Fruit fly (Drosophila melanogaster) ovary, adult (tissue): Measurements from ENCODE around the gene Ubc4.
A peak's percentile ranks its signal among the peaks of the same experiment; 100 is the strongest.

Experiments
- CG17801 ChIP-seq: fragments of 200-800 bp; optimal IDR thresholded peaks from 2 replicates; lab custom pipeline; 2019; ENCODE audit warnings: missing biosample characterization, mild to moderate bottlenecking, missing genetic modification characterization, moderate library complexity; ENCODE audit not compliant: partially characterized antibody

Gene Ubc4

DNA sequence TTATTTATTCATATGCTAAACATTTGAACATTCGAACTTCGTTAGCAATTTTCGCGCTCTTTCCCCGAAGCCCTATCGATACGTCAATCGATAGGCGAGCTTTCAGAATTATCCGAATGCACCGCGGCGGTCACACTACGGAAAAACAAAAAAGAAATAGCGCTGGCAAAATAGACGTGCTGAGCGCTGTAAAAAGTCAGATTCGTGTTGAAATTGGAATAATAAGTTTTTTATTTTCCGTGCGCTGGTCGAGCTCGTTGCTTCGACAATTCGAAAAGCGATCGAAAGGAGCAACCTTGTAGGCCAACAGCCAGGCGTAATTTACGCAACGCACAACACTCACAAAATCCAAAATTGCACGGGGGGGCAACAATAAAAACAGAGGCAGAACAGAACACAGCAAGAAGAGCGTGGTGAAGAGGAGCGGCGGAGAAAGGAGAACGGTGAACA, at the start of gene Ubc4:
Ubc4 (plus strand) TSS at position 144 of the 450 bp plus-strand sequence.
- peak; percentile 44 for TF ChIP-seq CG17801 (GFP tag; lab: Kevin White, UChicago)

DNA sequence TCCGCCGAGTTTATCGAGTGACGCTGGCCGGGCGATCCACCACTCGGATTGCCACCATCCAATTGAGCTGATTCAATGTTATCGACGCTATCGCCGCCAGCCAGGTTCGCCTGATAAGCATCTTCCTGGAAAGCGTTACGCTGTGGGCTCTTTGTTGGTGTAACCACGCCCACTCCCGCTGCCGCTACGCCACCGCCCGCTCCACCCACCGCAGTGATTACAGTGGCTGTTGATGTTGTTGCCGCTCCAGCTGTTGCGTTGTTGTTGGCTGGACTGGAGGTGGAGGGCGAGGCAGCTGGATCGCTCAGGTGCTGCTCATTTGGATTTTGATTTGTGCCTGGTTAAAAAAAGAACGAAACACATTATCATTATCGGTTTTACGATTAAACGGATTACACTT, 26.8 kb upstream of the Ubc4 start:
- no peak for TF ChIP-seq CG17801 (GFP tag; lab: Kevin White, UChicago)

DNA sequence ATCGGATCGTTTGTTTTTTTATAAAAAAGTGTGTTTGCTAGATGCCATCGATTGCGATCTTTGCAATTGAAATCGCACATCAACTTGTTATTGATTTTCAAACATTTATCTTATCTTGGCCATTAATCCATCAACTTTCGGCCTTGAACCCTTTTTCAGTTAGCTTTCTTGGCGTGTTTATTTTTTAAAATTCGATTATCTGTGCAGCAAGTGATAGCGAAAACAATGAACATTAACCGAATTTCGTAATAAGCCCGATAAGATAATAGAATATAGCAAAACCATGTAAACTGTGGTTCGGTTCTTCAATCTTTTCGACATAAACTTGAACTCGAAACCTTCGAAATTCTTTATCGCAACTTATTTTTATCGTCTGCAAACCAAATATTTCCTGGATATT, 23.8 kb upstream of the Ubc4 start:
- no peak for TF ChIP-seq CG17801 (GFP tag; lab: Kevin White, UChicago)

DNA sequence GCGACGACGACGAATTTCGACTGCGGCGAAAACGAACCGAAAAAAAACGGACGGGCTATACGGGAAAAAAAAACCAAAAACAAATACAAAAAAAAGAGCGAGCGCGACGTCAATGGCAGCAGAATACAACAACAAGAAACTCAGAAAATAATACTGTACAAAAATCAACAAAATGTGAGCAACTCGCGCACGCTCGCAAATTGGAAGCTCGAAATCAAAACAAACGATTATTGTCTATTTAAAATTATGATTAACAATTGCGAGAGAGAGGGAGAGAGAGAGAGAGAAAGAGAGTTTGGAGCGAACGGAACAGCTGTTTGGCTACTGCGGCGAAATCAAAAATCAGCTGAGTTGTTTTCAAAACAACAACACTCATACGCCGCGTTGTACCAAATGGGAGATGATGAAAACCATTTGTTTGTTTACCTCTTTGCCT, 22.6 kb upstream of the Ubc4 start:
- TF ChIP-seq CG17801 (GFP tag; lab: Kevin White, UChicago), result peak; percentile 81

DNA sequence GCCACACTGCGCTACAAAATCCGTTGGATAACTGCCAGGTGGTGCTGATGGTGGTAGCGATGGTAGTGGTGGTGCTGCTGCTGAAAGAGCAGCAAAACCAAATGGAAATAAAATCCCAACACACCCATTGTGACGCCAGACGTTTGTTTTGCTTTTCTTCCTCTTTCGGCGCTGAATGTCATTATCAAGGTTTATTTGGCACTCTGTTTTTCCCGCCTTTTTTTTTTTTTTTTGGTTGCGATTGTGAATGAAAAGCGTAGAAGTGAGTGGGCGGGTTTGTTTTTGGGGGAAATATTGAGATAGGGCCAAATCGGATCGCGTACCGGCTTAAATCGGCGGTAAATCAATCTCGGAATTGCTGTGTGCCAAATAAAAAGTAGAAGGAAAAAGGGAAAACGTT, 20.9 kb upstream of the Ubc4 start:
- no peak for TF ChIP-seq CG17801 (GFP tag; lab: Kevin White, UChicago)

DNA sequence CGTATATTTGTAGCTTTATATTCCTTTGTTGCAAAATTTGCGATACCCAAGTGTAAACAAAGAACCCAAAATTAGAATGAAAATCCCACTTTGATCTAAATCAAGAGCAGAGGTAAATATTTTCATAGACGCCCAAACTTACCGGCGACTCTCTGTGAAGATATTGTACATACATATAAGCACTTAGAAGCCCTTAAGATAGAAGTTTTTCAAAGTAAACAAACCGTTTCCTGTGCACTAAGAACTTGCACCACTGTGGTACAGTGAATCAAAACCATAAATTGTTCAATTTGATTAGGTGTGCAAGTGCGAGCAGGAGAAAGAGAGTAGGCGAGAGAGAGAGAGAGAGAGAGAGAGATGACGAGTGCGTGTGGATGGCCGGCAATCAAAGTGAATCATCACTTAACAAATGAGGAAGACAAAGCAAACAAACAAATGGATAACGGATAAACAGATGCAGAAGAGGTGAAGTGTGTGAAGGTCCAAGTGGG, 20.1 kb upstream of the Ubc4 start:
- no peak for TF ChIP-seq CG17801 (GFP tag; lab: Kevin White, UChicago)

DNA sequence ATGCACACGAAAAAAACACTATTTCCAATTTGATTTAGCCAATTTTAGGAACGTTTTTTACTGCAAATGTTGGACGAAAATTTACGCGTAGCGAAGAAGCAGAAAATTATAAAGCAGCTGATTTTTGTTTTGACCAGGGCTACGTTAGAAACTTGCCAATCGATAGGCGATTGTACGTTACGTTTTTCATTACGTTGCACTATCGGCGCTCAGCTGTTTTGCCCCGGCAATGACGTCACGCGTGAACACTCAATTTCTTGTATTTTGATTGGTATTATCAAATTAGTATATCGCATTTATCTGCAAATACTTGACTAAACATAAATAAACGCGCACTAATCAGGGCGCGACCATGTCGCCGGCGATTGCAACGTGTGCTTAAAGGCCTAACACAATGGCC, 19.1 kb upstream of the Ubc4 start, which contains the start of the genes fry and CG16717:
fry (minus strand) TSS at position 110 of the 400 bp plus-strand sequence.
CG16717 (plus strand) TSS at position 208 of the 400 bp plus-strand sequence.
- peak; percentile 57 for TF ChIP-seq CG17801 (GFP tag; lab: Kevin White, UChicago)

DNA sequence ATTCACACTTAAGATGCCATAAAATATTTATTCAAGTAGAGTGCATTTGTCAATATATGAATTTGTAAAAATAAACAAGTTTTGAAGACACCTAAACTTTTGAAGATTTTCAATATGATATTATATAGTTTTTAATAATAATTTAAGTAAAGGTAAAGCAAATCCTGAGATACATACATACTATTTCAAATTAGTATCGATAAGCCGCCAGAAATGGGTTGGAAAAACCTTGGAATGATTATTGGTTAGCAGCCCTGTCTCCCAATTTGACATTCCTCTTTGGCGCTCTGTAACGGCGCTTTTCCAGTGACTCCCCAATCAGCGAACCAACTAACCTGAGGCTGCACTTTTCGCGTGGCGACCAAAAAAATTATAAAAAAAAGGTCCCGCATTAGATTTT, 17.2 kb upstream of the Ubc4 start, which contains the start of gene alphaTub67C:
alphaTub67C (plus strand) TSS at position 301 of the 400 bp plus-strand sequence.
- no peak for TF ChIP-seq CG17801 (GFP tag; lab: Kevin White, UChicago)

DNA sequence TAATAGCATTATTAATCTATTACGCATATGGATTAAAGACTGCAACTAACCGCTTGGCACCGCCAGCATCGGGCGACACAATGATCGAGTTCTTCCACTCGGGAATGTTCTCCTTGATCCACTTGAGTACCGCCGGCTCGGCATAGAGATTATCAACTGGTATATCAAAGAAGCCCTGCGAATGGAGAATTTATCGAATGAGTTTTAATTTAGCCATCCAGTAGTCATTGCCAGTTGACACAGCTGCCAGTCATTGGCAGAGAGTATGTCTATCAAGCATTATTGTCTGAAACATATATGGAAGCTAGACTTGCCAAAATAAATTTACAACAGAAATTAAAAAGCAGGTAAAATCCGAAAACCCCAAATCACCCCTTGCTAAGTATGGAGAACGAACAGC, 13.3 kb upstream of the Ubc4 start, which contains the start of gene CG16719:
CG16719 (plus strand) TSS at position 301 of the 400 bp plus-strand sequence.
- no peak for TF ChIP-seq CG17801 (GFP tag; lab: Kevin White, UChicago)

DNA sequence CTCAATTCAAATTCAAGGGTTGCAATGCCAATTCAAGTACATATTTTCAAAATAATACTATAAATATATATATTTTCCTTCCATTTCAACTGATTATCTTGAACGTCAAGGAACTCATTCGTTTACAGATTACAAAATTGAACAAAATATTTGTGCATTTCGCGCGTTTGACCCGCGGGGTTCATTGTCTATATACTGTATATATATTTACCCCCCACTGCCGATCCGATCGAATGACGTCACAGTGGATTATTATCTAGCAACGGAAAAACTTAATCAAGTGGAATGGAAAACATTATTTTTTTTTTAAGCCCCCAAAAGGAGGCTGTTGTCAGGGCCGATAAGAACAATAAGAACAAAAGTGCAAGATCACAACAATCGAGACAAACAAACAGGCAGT, 10.6 kb upstream of the Ubc4 start:
- TF ChIP-seq CG17801 (GFP tag; lab: Kevin White, UChicago), result no peak

DNA sequence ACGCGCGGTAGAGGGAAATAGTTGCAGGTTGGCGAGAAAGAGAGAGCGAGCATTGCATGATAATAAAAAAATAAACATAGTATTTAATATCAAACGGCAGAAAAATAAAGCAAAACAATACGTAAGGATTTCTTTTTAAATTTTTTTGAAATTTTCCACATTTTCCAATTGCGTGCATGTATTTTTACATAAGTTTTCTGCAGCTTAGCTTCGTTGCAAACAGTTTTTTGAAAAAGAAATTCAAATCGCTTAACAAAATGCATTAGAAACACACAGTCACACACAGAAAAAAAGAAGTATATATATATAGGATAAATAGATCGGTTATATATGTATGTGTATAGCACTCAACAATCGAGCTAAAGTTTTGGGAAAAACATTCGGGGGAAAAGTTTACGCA, 9.5 kb upstream of the Ubc4 start:
- no peak for TF ChIP-seq CG17801 (GFP tag; lab: Kevin White, UChicago)

DNA sequence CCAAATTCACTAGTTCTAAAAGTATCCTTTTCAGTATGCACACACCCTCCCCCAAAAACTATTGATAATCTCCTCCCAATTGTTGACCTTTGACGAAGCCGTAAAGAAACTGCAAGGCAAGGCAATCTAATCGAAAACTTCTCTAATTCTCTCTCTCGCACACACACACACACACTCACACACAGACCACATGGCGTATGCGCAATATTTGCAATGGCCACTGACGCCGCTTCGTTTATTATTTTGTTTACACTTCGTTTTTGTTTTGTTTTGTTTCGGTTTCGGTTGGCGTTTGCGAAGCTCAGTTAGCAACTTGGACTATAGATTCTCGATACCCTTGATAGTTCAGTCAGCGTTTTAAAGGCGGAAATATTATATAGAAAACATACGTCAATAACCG, 8.3 kb upstream of the Ubc4 start:
- no peak for TF ChIP-seq CG17801 (GFP tag; lab: Kevin White, UChicago)

DNA sequence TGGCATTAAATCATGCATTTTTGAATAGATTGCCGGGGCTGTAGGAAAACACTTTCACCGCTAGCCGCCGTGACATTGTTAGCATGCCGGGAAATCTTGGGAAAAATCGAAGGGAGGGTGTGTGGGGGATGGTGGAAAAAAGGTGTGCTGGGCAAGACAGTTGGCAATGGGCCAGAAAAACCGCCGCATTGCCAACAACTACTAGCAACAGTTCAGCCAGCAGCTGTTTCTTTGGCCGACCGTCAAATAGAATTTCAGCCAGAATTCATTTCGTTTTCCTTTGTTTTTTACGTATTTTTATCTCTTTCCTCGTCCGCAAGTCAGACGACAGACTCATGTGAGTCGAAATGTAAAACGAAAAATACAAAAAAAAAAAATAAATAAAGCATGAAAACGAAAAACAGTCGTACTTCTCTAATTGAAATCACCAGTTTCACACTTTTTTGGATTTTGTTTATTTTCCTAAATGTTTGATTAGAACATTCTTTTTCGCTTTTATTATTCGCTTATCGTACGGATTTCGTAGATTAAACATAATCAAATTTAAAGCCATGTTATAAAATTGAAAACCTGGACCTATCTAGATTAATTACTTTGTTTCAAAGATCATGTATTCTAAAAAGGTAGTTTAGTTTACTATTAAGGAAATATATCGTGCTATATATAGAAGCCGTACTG, 7.2 kb upstream of the Ubc4 start:
- TF ChIP-seq CG17801 (GFP tag; lab: Kevin White, UChicago), result no peak

DNA sequence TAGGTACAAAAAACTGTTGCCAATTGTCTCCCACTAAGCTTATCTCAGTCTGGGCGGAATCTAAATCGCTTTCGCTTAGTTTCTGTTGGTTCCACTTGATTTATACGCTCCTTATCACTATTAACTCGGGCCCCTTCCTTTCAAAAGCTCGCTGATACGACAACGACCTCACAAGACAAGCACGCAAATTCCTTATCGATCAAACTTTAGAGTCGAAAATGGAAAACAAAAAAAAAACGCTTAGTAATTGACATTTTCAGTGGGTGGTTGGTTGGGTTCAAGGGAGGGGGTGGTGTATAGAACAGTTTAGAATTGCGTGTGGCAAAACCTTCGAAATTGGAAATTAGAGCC, 6.7 kb upstream of the Ubc4 start:
- no peak for TF ChIP-seq CG17801 (GFP tag; lab: Kevin White, UChicago)

DNA sequence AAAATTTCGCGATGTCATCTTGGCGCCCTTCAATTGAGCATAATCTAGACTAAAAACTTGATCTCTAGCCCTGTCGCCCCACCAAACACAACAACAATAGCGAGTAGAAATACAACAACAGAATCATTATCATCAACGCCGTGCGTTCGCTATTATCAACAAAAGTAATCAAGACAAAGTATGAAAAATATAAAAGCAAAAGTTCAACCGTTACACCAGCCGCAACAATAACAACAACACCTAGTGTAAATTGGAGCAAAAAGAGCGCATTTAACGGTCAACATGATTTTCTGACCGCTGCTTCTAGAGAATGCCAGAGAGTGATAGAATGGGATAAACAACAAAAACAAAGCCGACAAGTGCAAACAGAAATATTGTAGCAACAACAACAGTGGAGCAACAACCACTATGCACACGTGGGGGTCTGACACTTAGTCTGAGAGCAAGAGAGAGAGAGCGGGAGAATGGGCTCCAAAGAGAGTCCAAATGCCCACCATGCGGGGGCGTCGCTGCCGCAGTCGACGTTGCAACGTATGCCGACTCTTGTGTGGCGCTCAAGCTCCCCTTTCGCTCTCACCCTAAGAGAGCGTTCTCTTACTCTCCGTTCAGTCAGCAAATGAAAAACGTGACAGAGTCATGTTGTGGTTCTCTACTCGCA, 5.8 kb upstream of the Ubc4 start:
- peak; percentile 43 for TF ChIP-seq CG17801 (GFP tag; lab: Kevin White, UChicago)
